Fruit fly (Drosophila melanogaster) whole organism, prepupa: ENCODE data around the gene CG14402.

Experiments used
- Blimp-1 ChIP-seq: fragments of 200-800 bp; sonication (Bioruptor generic); optimal IDR thresholded peaks from 3 replicates; lab custom pipeline; 2017; ENCODE audit warnings: missing biosample characterization, missing genetic modification characterization, mild to moderate bottlenecking, moderate library complexity, missing genetic modification reagents
- CG10631 ChIP-seq: fragments of 200-800 bp; sonication (Bioruptor generic); optimal IDR thresholded peaks from 2 replicates; lab custom pipeline; 2016; ENCODE audit warnings: missing biosample characterization, missing genetic modification characterization
- CG10669 ChIP-seq: fragments of 200-800 bp; sonication (Bioruptor generic); optimal IDR thresholded peaks from 3 replicates; lab custom pipeline; 2018; ENCODE audit warnings: missing biosample characterization, mild to moderate bottlenecking, missing genetic modification characterization, moderate library complexity
- CG11294 ChIP-seq: fragments of 200-800 bp; sonication (Bioruptor generic); IDR thresholded peaks from 2 replicates; pipeline ENCODE4 v1.3.6; 2022; ENCODE audit warnings: missing biosample characterization, missing genetic modification characterization
- CG11902 ChIP-seq: fragments of 200-800 bp; sonication (Bioruptor generic); optimal IDR thresholded peaks from 3 replicates; lab custom pipeline; 2016; ENCODE audit warnings: missing biosample characterization, missing genetic modification characterization
- CG1621 ChIP-seq: fragments of 200-800 bp; sonication (Bioruptor generic); optimal IDR thresholded peaks from 3 replicates; lab custom pipeline; 2018; ENCODE audit warnings: missing biosample characterization, mild to moderate bottlenecking, missing genetic modification characterization
- CG16779 ChIP-seq: fragments of 200-800 bp; sonication (Bioruptor generic); optimal IDR thresholded peaks from 3 replicates; lab custom pipeline; 2017; ENCODE audit warnings: missing biosample characterization, mild to moderate bottlenecking, missing genetic modification characterization
- CG3032 ChIP-seq: fragments of 200-800 bp; optimal IDR thresholded peaks from 2 replicates; lab custom pipeline; 2019; ENCODE audit warnings: missing biosample characterization, mild to moderate bottlenecking, missing genetic modification characterization, moderate library complexity
- CG31627 ChIP-seq: fragments of 200-800 bp; sonication (Bioruptor generic); optimal IDR thresholded peaks from 3 replicates; lab custom pipeline; 2016; ENCODE audit warnings: missing biosample characterization, missing genetic modification characterization
- CG34406 ChIP-seq: fragments of 200-800 bp; sonication (Bioruptor generic); optimal IDR thresholded peaks from 3 replicates; lab custom pipeline; 2016; ENCODE audit warnings: missing biosample characterization, missing genetic modification characterization
- CG3919 ChIP-seq: fragments of 200-800 bp; sonication (Bioruptor generic); optimal IDR thresholded peaks from 3 replicates; lab custom pipeline; 2016; ENCODE audit warnings: missing biosample characterization, missing genetic modification characterization
- CG4318 ChIP-seq: fragments of 200-800 bp; sonication (Bioruptor generic); optimal IDR thresholded peaks from 3 replicates; lab custom pipeline; 2017; ENCODE audit warnings: missing biosample characterization, mild to moderate bottlenecking, missing genetic modification characterization
- CG6163 ChIP-seq: fragments of 200-800 bp; sonication (Bioruptor generic); IDR thresholded peaks from 3 replicates; pipeline ENCODE4 v1.3.6; 2022; ENCODE audit warnings: missing biosample characterization, missing genetic modification characterization
- CG6276 ChIP-seq: fragments of 200-800 bp; sonication (Bioruptor generic); optimal IDR thresholded peaks from 2 replicates; lab custom pipeline; 2017; ENCODE audit warnings: missing biosample characterization, mild to moderate bottlenecking, missing genetic modification characterization
- CG6792 ChIP-seq: fragments of 200-800 bp; sonication (Bioruptor generic); optimal IDR thresholded peaks from 3 replicates; lab custom pipeline; 2016; ENCODE audit warnings: missing biosample characterization, missing genetic modification characterization
- CG7368 ChIP-seq: fragments of 200-800 bp; sonication (Bioruptor generic); optimal IDR thresholded peaks from 3 replicates; lab custom pipeline; 2016; ENCODE audit warnings: missing biosample characterization, missing genetic modification characterization
- CG8119 ChIP-seq: fragments of 200-800 bp; sonication (Bioruptor generic); IDR thresholded peaks from 3 replicates; pipeline ENCODE4 v1.3.6; 2022; ENCODE audit warnings: missing biosample characterization, missing genetic modification characterization
- CG8319 ChIP-seq: fragments of 200-800 bp; sonication (Bioruptor generic); optimal IDR thresholded peaks from 3 replicates; lab custom pipeline; 2016; ENCODE audit warnings: missing biosample characterization, missing genetic modification characterization
- CG8632 ChIP-seq: fragments of 200-800 bp; sonication (Bioruptor generic); optimal IDR thresholded peaks from 3 replicates; lab custom pipeline; 2016; ENCODE audit warnings: missing biosample characterization, missing genetic modification characterization
- CG9139 ChIP-seq: fragments of 200-800 bp; sonication (Bioruptor generic); optimal IDR thresholded peaks from 3 replicates; lab custom pipeline; 2017; ENCODE audit warnings: missing biosample characterization, mild to moderate bottlenecking, missing genetic modification characterization
- Eip75B ChIP-seq: fragments of 200-800 bp; sonication (Bioruptor generic); optimal IDR thresholded peaks from 3 replicates; lab custom pipeline; 2016; ENCODE audit warnings: missing biosample characterization, missing genetic modification characterization
- Eip78C ChIP-seq: fragments of 200-800 bp; sonication (Bioruptor generic); peaks from one replicate; lab custom pipeline; 2016; ENCODE audit warnings: missing biosample characterization, missing genetic modification characterization
- Eip93F ChIP-seq: fragments of 200-800 bp; sonication (Bioruptor generic); optimal IDR thresholded peaks from 2 replicates; lab custom pipeline; 2016; ENCODE audit warnings: missing biosample characterization, mild to moderate bottlenecking, missing genetic modification characterization
- Ets21C ChIP-seq: fragments of 200-800 bp; sonication (Bioruptor generic); optimal IDR thresholded peaks from 3 replicates; lab custom pipeline; 2016; ENCODE audit warnings: missing biosample characterization, missing genetic modification characterization
- Ets96B ChIP-seq: fragments of 200-800 bp; optimal IDR thresholded peaks from 2 replicates; lab custom pipeline; 2019; ENCODE audit warnings: missing biosample characterization, mild to moderate bottlenecking, missing genetic modification characterization, moderate library complexity
- Gug ChIP-seq: fragments of 200-800 bp; sonication (Bioruptor generic); IDR thresholded peaks from 2 replicates; pipeline ENCODE4 v1.3.6; 2022; ENCODE audit warnings: missing biosample characterization, missing genetic modification characterization
- Hr38 ChIP-seq: sonication (Bioruptor generic); optimal IDR thresholded peaks from 2 replicates; lab custom pipeline; 2016; ENCODE audit warnings: missing biosample characterization, missing genetic modification characterization
- Hr39 ChIP-seq: fragments of 200-800 bp; sonication (Bioruptor generic); optimal IDR thresholded peaks from 2 replicates; lab custom pipeline; 2016; ENCODE audit warnings: missing biosample characterization, missing genetic modification characterization
- Hr4 ChIP-seq: fragments of 200-800 bp; sonication (Bioruptor generic); optimal IDR thresholded peaks from 3 replicates; lab custom pipeline; 2016; ENCODE audit warnings: missing biosample characterization, missing genetic modification characterization
- Lpt ChIP-seq: fragments of 200-800 bp; sonication (Bioruptor generic); optimal IDR thresholded peaks from 3 replicates; lab custom pipeline; 2016; ENCODE audit warnings: missing biosample characterization, missing genetic modification characterization
- OdsH ChIP-seq: fragments of 200-800 bp; sonication (Bioruptor generic); optimal IDR thresholded peaks from 3 replicates; lab custom pipeline; 2016; ENCODE audit warnings: missing biosample characterization, missing genetic modification characterization
- Smox ChIP-seq: fragments of 200-800 bp; sonication (Bioruptor generic); optimal IDR thresholded peaks from 3 replicates; lab custom pipeline; 2016; ENCODE audit warnings: missing biosample characterization, missing genetic modification characterization
- Sox102F ChIP-seq: fragments of 200-800 bp; sonication (Bioruptor generic); optimal IDR thresholded peaks from 2 replicates; lab custom pipeline; 2016; ENCODE audit warnings: missing biosample characterization, mild to moderate bottlenecking, missing genetic modification characterization
- Sox14 ChIP-seq: fragments of 200-800 bp; sonication (Bioruptor generic); optimal IDR thresholded peaks from 3 replicates; lab custom pipeline; 2016; ENCODE audit warnings: missing biosample characterization, missing genetic modification characterization
- Sox15 ChIP-seq: fragments of 200-800 bp; sonication (Bioruptor generic); optimal IDR thresholded peaks from 3 replicates; lab custom pipeline; 2016; ENCODE audit warnings: missing biosample characterization, missing genetic modification characterization
- achi ChIP-seq: fragments of 200-800 bp; sonication (Bioruptor generic); optimal IDR thresholded peaks from 3 replicates; lab custom pipeline; 2016; ENCODE audit warnings: missing biosample characterization, missing genetic modification characterization
- acj6 ChIP-seq: fragments of 200-800 bp; sonication (Bioruptor generic); optimal IDR thresholded peaks from 3 replicates; lab custom pipeline; 2016; ENCODE audit warnings: missing biosample characterization, missing genetic modification characterization
- cyc ChIP-seq: fragments of 200-800 bp; sonication (Bioruptor generic); optimal IDR thresholded peaks from 3 replicates; lab custom pipeline; 2016; ENCODE audit warnings: missing biosample characterization, missing genetic modification characterization
- dsx ChIP-seq: fragments of 200-800 bp; optimal IDR thresholded peaks from 3 replicates; lab custom pipeline; 2019; ENCODE audit warnings: missing biosample characterization, mild to moderate bottlenecking, missing genetic modification characterization, moderate library complexity; ENCODE audit not compliant: poor library complexity, severe bottlenecking
- eg ChIP-seq: fragments of 200-800 bp; sonication (Bioruptor generic); IDR thresholded peaks from 3 replicates; pipeline ENCODE4 v1.3.6; 2022; ENCODE audit warnings: missing biosample characterization, missing genetic modification characterization
- esn ChIP-seq: fragments of 200-800 bp; sonication (Bioruptor generic); optimal IDR thresholded peaks from 2 replicates; lab custom pipeline; 2016; ENCODE audit warnings: missing biosample characterization, mild to moderate bottlenecking, missing genetic modification characterization, moderate library complexity
- fd59A ChIP-seq: fragments of 200-800 bp; sonication (Bioruptor generic); optimal IDR thresholded peaks from 2 replicates; lab custom pipeline; 2017; ENCODE audit warnings: missing biosample characterization, mild to moderate bottlenecking, missing genetic modification characterization, missing genetic modification reagents
- fd85E ChIP-seq: fragments of 200-800 bp; sonication (Bioruptor generic); optimal IDR thresholded peaks from 3 replicates; lab custom pipeline; 2016; ENCODE audit warnings: missing biosample characterization, missing genetic modification characterization
- fkh ChIP-seq: fragments of 200-800 bp; sonication (Bioruptor generic); optimal IDR thresholded peaks from 3 replicates; lab custom pipeline; 2017; ENCODE audit warnings: missing biosample characterization, mild to moderate bottlenecking, missing genetic modification characterization, moderate library complexity
- lz ChIP-seq: fragments of 200-800 bp; sonication (Bioruptor generic); optimal IDR thresholded peaks from 3 replicates; lab custom pipeline; 2016; ENCODE audit warnings: missing biosample characterization, missing genetic modification characterization
- net ChIP-seq: fragments of 200-800 bp; sonication (Bioruptor generic); optimal IDR thresholded peaks from 3 replicates; lab custom pipeline; 2016; ENCODE audit warnings: missing biosample characterization, missing genetic modification characterization
- pdm3 ChIP-seq: fragments of 200-800 bp; sonication (Bioruptor generic); optimal IDR thresholded peaks from 3 replicates; lab custom pipeline; 2016; ENCODE audit warnings: missing biosample characterization, missing genetic modification characterization
- salr ChIP-seq, 2 experiments: fragments of 200-800 bp; sonication (Bioruptor generic); optimal IDR thresholded peaks; 3 replicates each; lab custom pipeline; 2016 to 2018; ENCODE audit warnings: missing biosample characterization in 2 of 2, missing genetic modification characterization in 2 of 2, mild to moderate bottlenecking in 1 of 2
- spab ChIP-seq: fragments of 200-800 bp; sonication (Bioruptor generic); optimal IDR thresholded peaks from 2 replicates; lab custom pipeline; 2017; ENCODE audit warnings: missing biosample characterization, mild to moderate bottlenecking, missing genetic modification characterization, missing genetic modification reagents
- ss ChIP-seq, 2 experiments: fragments of 200-800 bp; sonication (Bioruptor generic); optimal IDR thresholded peaks; 2 replicates in 1 of 2; 3 replicates in 1 of 2; lab custom pipeline; 2017 to 2018; ENCODE audit warnings: mild to moderate bottlenecking in 2 of 2, missing biosample characterization in 2 of 2, missing genetic modification characterization in 2 of 2, moderate library complexity in 1 of 2
- svp ChIP-seq: fragments of 200-800 bp; sonication (Bioruptor generic); peaks from one replicate; lab custom pipeline; 2016; ENCODE audit warnings: missing biosample characterization, missing genetic modification characterization
- topi ChIP-seq: fragments of 200-800 bp; sonication (Bioruptor generic); optimal IDR thresholded peaks from 3 replicates; lab custom pipeline; 2016; ENCODE audit warnings: missing biosample characterization, missing genetic modification characterization
- vri ChIP-seq: fragments of 200-800 bp; sonication (Bioruptor generic); optimal IDR thresholded peaks from 3 replicates; lab custom pipeline; 2016; ENCODE audit warnings: missing biosample characterization, mild to moderate bottlenecking, missing genetic modification characterization

Gene CG14402

dm6 chr2L:20880476-20880875 lies 31.4 kb downstream of the CG14402 start:
- TF ChIP-seq dsx (GFP tag; lab: Kevin White, UChicago): no peak
- peak; percentile 16 for TF ChIP-seq Ets21C (GFP tag; lab: Kevin White, UChicago)
- TF ChIP-seq Sox15 (GFP tag; lab: Kevin White, UChicago): peak; percentile 12
- TF ChIP-seq Hr4 (GFP tag; lab: Kevin White, UChicago): no peak
- no peak for TF ChIP-seq CG3032
- peak; percentile 21 for TF ChIP-seq Sox14
- TF ChIP-seq Ets96B (tag; lab: Kevin White, UChicago): no peak
- no peak for TF ChIP-seq CG6276 (GFP tag; lab: Kevin White, UChicago)
- TF ChIP-seq ss (GFP tag; optimal IDR thresholded peaks at IDR 0.05; lab: Kevin White, UChicago): no peak
- TF ChIP-seq CG9139 (GFP tag; lab: Kevin White, UChicago): no peak
- TF ChIP-seq esn (GFP tag; lab: Kevin White, UChicago): peak; percentile 69
- peak; percentile 26 for TF ChIP-seq CG6792 (GFP tag; lab: Kevin White, UChicago)
- peak; percentile 42 for TF ChIP-seq pdm3 (GFP tag; lab: Kevin White, UChicago)
- TF ChIP-seq CG34406 (GFP tag; lab: Kevin White, UChicago): peak; percentile 25
- TF ChIP-seq lz (GFP tag; lab: Kevin White, UChicago): peak; percentile 47
- peak; percentile 0 for TF ChIP-seq net (GFP tag; lab: Kevin White, UChicago)
- peak; percentile 12 for TF ChIP-seq cyc (GFP tag; lab: Kevin White, UChicago)
- no peak for TF ChIP-seq spab
- TF ChIP-seq CG10631 (GFP tag; lab: Kevin White, UChicago): no peak
- no peak for TF ChIP-seq CG11902 (GFP tag; lab: Kevin White, UChicago)
- TF ChIP-seq CG3919 (GFP tag; lab: Kevin White, UChicago): peak; percentile 14
- TF ChIP-seq eg (GFP tag; lab: Robert Waterston, UW): no peak
- TF ChIP-seq CG7368: peak; percentile 5
- TF ChIP-seq CG10669 (GFP tag; lab: Kevin White, UChicago): no peak
- no peak for TF ChIP-seq CG1621 (tag; lab: Kevin White, UChicago)
- TF ChIP-seq acj6 (GFP tag; lab: Kevin White, UChicago): peak; percentile 19
- TF ChIP-seq fkh (GFP tag; lab: Kevin White, UChicago): no peak
- peak; percentile 70 for TF ChIP-seq Eip78C
- TF ChIP-seq CG11294 (GFP tag; lab: Robert Waterston, UW): no peak
- TF ChIP-seq Sox102F (GFP tag; lab: Kevin White, UChicago): peak; percentile 59
- no peak for TF ChIP-seq fd59A (GFP tag; lab: Kevin White, UChicago)
- no peak for TF ChIP-seq salr (GFP tag; optimal IDR thresholded peaks at IDR 0.05; lab: Kevin White, UChicago)
- no peak for TF ChIP-seq OdsH (GFP tag; lab: Kevin White, UChicago)
- TF ChIP-seq CG6163 (GFP tag; lab: Robert Waterston, UW): no peak
- TF ChIP-seq Hr38 (GFP tag; lab: Kevin White, UChicago): no peak
- no peak for TF ChIP-seq CG4318
- TF ChIP-seq fd85E: no peak
- TF ChIP-seq svp (GFP tag; lab: Kevin White, UChicago): peak; percentile 97
- no peak for TF ChIP-seq achi (GFP tag; lab: Kevin White, UChicago)
- peak; percentile 28 for TF ChIP-seq Eip75B (GFP tag; lab: Kevin White, UChicago)
- TF ChIP-seq CG16779 (tag; lab: Kevin White, UChicago): no peak
- TF ChIP-seq CG8119 (GFP tag; lab: Robert Waterston, UW): no peak
- TF ChIP-seq Smox (GFP tag; lab: Kevin White, UChicago): no peak
- TF ChIP-seq vri: peak; percentile 27
- no peak for TF ChIP-seq Lpt (GFP tag; lab: Kevin White, UChicago)
- peak; percentile 48 for TF ChIP-seq CG31627 (GFP tag; lab: Kevin White, UChicago)
- peak; percentile 56 for TF ChIP-seq Hr39 (GFP tag; lab: Kevin White, UChicago)
- peak; percentile 31 for TF ChIP-seq CG8632
- TF ChIP-seq CG8319 (GFP tag; lab: Kevin White, UChicago): peak; percentile 32
- TF ChIP-seq Eip93F (GFP tag; lab: Kevin White, UChicago): no peak
- no peak for TF ChIP-seq Blimp-1 (GFP tag; lab: Kevin White, UChicago)
- TF ChIP-seq Gug (GFP tag; lab: Robert Waterston, UW): no peak
- peak; percentile 43 for TF ChIP-seq topi (GFP tag; lab: Kevin White, UChicago)
